Fruit fly (Drosophila melanogaster): ENCODE data around the gene CG33934.

DNA sequence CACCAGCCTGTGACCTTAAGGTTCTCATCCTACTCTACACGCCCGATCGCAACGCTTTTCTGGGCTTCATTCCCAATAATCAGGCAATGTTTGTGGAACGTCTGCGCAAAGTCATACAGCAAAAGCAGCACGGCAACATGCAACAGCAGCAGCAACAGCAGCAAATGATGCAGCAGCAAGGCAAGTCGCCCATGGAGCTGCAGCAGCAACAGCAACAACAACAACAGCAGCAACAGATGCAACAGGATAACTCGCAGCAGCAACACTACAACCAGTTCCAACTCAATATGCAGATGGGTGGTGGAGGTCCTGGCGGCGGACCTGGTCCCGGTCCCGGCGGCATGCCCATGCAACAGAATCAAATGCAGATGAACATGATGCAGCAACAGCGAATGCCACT, 31.6 kb upstream of the CG33934 start:
- TF ChIP-seq CTCF (optimal IDR thresholded peaks at IDR 0.05) = no peak
- no peak for TF ChIP-seq CG8478 (optimal IDR thresholded peaks at IDR 0.05)
